Fruit fly (Drosophila melanogaster) whole organism, embryonic: Measurements from ENCODE around the gene CG1172.
A peak's percentile ranks its signal among the peaks of the same experiment; 100 is the strongest.

Source experiments
- ATbp ChIP-seq: fragments of 200-800 bp; sonication (Bioruptor generic); optimal IDR thresholded peaks from 2 replicates; lab custom pipeline; 2017; ENCODE audit warnings: missing biosample characterization, mild to moderate bottlenecking, missing genetic modification characterization, missing genetic modification reagents
- Atf6 ChIP-seq: fragments of 200-800 bp; sonication (Bioruptor generic); IDR thresholded peaks from 2 replicates; pipeline ENCODE4 v1.3.6; 2022; ENCODE audit warnings: missing biosample characterization, missing genetic modification characterization
- B-H1 ChIP-seq: fragments of 200-800 bp; sonication (Bioruptor generic); IDR thresholded peaks from 3 replicates; pipeline ENCODE4 v1.3.6; 2022; ENCODE audit warnings: missing biosample characterization, missing genetic modification characterization
- CG1024 ChIP-seq: fragments of 200-800 bp; sonication (Bioruptor generic); IDR thresholded peaks from 2 replicates; pipeline ENCODE4 v1.3.6; 2022; ENCODE audit warnings: missing biosample characterization, missing genetic modification characterization
- CG11456 ChIP-seq: fragments of 200-800 bp; sonication (Bioruptor generic); IDR thresholded peaks from 3 replicates; pipeline ENCODE4 v1.3.6; 2022; ENCODE audit warnings: missing biosample characterization, missing genetic modification characterization
- CG16779 ChIP-seq: fragments of 200-800 bp; sonication (Bioruptor generic); IDR thresholded peaks from 2 replicates; pipeline ENCODE4 v1.3.6; 2022; ENCODE audit warnings: missing biosample characterization, missing genetic modification characterization
- CG17612 ChIP-seq: fragments of 200-800 bp; sonication (Bioruptor generic); IDR thresholded peaks from 2 replicates; pipeline ENCODE4 v1.3.6; 2022; ENCODE audit warnings: missing biosample characterization, missing genetic modification characterization
- CG18011 ChIP-seq: fragments of 200-800 bp; sonication (Bioruptor generic); optimal IDR thresholded peaks from 2 replicates; lab custom pipeline; 2017; ENCODE audit warnings: missing biosample characterization, missing genetic modification characterization, mild to moderate bottlenecking, moderate library complexity, missing genotype
- CG2199 ChIP-seq: fragments of 200-800 bp; sonication (Bioruptor generic); IDR thresholded peaks from 3 replicates; pipeline ENCODE4 v1.3.6; 2022; ENCODE audit warnings: missing biosample characterization, missing genetic modification characterization
- CG2889 ChIP-seq: fragments of 200-800 bp; sonication (Bioruptor generic); IDR thresholded peaks from 3 replicates; pipeline ENCODE4 v1.3.6; 2022; ENCODE audit warnings: missing biosample characterization, missing genetic modification characterization
- CG33213 ChIP-seq: fragments of 200-800 bp; sonication (Bioruptor generic); optimal IDR thresholded peaks from 3 replicates; lab custom pipeline; 2016; ENCODE audit warnings: missing biosample characterization, missing genetic modification characterization
- CG34376 ChIP-seq: fragments of 200-800 bp; sonication (Bioruptor generic); optimal IDR thresholded peaks from 2 replicates; lab custom pipeline; 2018; ENCODE audit warnings: missing biosample characterization, mild to moderate bottlenecking, missing genetic modification characterization
- CG3838 ChIP-seq: fragments of 200-800 bp; sonication (Bioruptor generic); optimal IDR thresholded peaks from 3 replicates; lab custom pipeline; 2016; ENCODE audit warnings: missing biosample characterization, missing genetic modification characterization
- CG4328 ChIP-seq: fragments of 200-800 bp; sonication (Bioruptor generic); optimal IDR thresholded peaks from 3 replicates; lab custom pipeline; 2017; ENCODE audit warnings: missing biosample characterization, missing genetic modification reagents, missing genetic modification characterization
- CG5180 ChIP-seq: fragments of 200-800 bp; sonication (Bioruptor generic); optimal IDR thresholded peaks from 3 replicates; lab custom pipeline; 2017; ENCODE audit warnings: missing biosample characterization, missing genetic modification characterization, mild to moderate bottlenecking, moderate library complexity, missing genetic modification reagents
- CG6765 ChIP-seq: fragments of 200-800 bp; sonication (Bioruptor generic); optimal IDR thresholded peaks from 3 replicates; lab custom pipeline; 2017; ENCODE audit warnings: missing biosample characterization, mild to moderate bottlenecking, missing genetic modification characterization
- CG7556 ChIP-seq: fragments of 200-800 bp; sonication (Bioruptor generic); optimal IDR thresholded peaks from 2 replicates; lab custom pipeline; 2017; ENCODE audit warnings: missing biosample characterization, mild to moderate bottlenecking, missing genetic modification characterization
- CG7839 ChIP-seq: fragments of 200-800 bp; sonication (Bioruptor generic); optimal IDR thresholded peaks from 3 replicates; lab custom pipeline; 2018; ENCODE audit warnings: missing biosample characterization, mild to moderate bottlenecking, missing genetic modification characterization, moderate library complexity
- CG8388 ChIP-seq: fragments of 200-800 bp; sonication (Bioruptor generic); optimal IDR thresholded peaks from 2 replicates; lab custom pipeline; 2019; ENCODE audit warnings: missing biosample characterization, mild to moderate bottlenecking, missing genetic modification characterization, moderate library complexity
- CG9215 ChIP-seq: fragments of 200-800 bp; sonication (Bioruptor generic); IDR thresholded peaks from 2 replicates; pipeline ENCODE4 v1.3.6; 2022; ENCODE audit warnings: missing biosample characterization, missing genetic modification characterization
- D19A ChIP-seq: fragments of 200-800 bp; optimal IDR thresholded peaks from 3 replicates; lab custom pipeline; 2019; ENCODE audit warnings: missing biosample characterization, mild to moderate bottlenecking, missing genetic modification characterization, moderate library complexity
- Hmx ChIP-seq: fragments of 200-800 bp; sonication (Bioruptor generic); optimal IDR thresholded peaks from 2 replicates; lab custom pipeline; 2016; ENCODE audit warnings: missing biosample characterization, missing genetic modification characterization
- Hsf ChIP-seq: fragments of 200-800 bp; sonication (Bioruptor generic); optimal IDR thresholded peaks from 3 replicates; lab custom pipeline; 2016; ENCODE audit warnings: missing biosample characterization, missing genetic modification characterization
- MTF-1 ChIP-seq: fragments of 200-800 bp; sonication (Bioruptor generic); optimal IDR thresholded peaks from 2 replicates; lab custom pipeline; 2018; ENCODE audit warnings: missing biosample characterization, mild to moderate bottlenecking, missing genetic modification characterization, borderline replicate concordance
- NK7.1 ChIP-seq: fragments of 200-800 bp; sonication (Bioruptor generic); optimal IDR thresholded peaks from 3 replicates; lab custom pipeline; 2016; ENCODE audit warnings: missing biosample characterization, missing genetic modification characterization
- Stat92E ChIP-seq, 3 experiments: fragments of >200 bp in 2 of 3; fragments of 200-800 bp in 1 of 3; sonication (Bioruptor generic) in 1 of 3; optimal IDR thresholded peaks; 2 replicates each; lab custom pipeline; 2017 to 2019; ENCODE audit warnings: missing biosample characterization in 3 of 3, missing genetic modification characterization in 3 of 3, mild to moderate bottlenecking in 1 of 3, moderate library complexity in 1 of 3
- Xbp1 ChIP-seq: fragments of 200-800 bp; sonication (Bioruptor generic); optimal IDR thresholded peaks from 3 replicates; lab custom pipeline; 2016; ENCODE audit warnings: missing biosample characterization, mild to moderate bottlenecking, missing genetic modification characterization
- amos ChIP-seq: fragments of 200-800 bp; sonication (Bioruptor generic); IDR thresholded peaks from 2 replicates; pipeline ENCODE4 v1.3.6; 2022; ENCODE audit warnings: missing biosample characterization, missing genetic modification characterization; ENCODE audit not compliant: partially characterized antibody
- aop ChIP-seq: fragments of 200-800 bp; sonication (Bioruptor generic); IDR thresholded peaks from 2 replicates; pipeline ENCODE4 v1.3.6; 2022; ENCODE audit warnings: missing biosample characterization, missing genetic modification characterization
- az2 ChIP-seq: fragments of 200-800 bp; sonication (Bioruptor generic); optimal IDR thresholded peaks from 3 replicates; lab custom pipeline; 2016; ENCODE audit warnings: missing biosample characterization, missing genetic modification characterization
- cg ChIP-seq: fragments of 200-800 bp; sonication (Bioruptor generic); optimal IDR thresholded peaks from 3 replicates; lab custom pipeline; 2019; ENCODE audit warnings: missing biosample characterization, mild to moderate bottlenecking, missing genetic modification characterization, moderate library complexity
- chn ChIP-seq: fragments of 200-800 bp; sonication (Bioruptor generic); optimal IDR thresholded peaks from 2 replicates; lab custom pipeline; 2016; ENCODE audit warnings: missing biosample characterization, missing genetic modification characterization
- crol ChIP-seq: fragments of 200-800 bp; sonication (Bioruptor generic); IDR thresholded peaks from 2 replicates; pipeline ENCODE4 v1.3.6; 2022; ENCODE audit warnings: missing biosample characterization, missing genetic modification characterization
- kni ChIP-seq: fragments of 200-800 bp; sonication (Bioruptor generic); optimal IDR thresholded peaks from 3 replicates; lab custom pipeline; 2017; ENCODE audit warnings: mild to moderate bottlenecking, missing biosample characterization, missing genetic modification reagents, missing genetic modification characterization
- nerfin-1 ChIP-seq: fragments of 200-800 bp; sonication (Bioruptor generic); optimal IDR thresholded peaks from 3 replicates; lab custom pipeline; 2019; ENCODE audit warnings: missing biosample characterization, mild to moderate bottlenecking, missing genetic modification characterization, moderate library complexity
- nom ChIP-seq: fragments of 200-800 bp; sonication (Bioruptor generic); optimal IDR thresholded peaks from 2 replicates; lab custom pipeline; 2017; ENCODE audit warnings: missing biosample characterization, missing genetic modification characterization, mild to moderate bottlenecking, moderate library complexity, missing genetic modification reagents
- oc ChIP-seq: fragments of 200-800 bp; sonication (Bioruptor generic); optimal IDR thresholded peaks from 2 replicates; lab custom pipeline; 2018; ENCODE audit warnings: missing biosample characterization, mild to moderate bottlenecking, missing genetic modification characterization, moderate library complexity
- odd ChIP-seq: fragments of 200-800 bp; sonication (Bioruptor generic); optimal IDR thresholded peaks from 2 replicates; lab custom pipeline; 2017; ENCODE audit warnings: missing biosample characterization, mild to moderate bottlenecking, missing genetic modification characterization
- pan ChIP-seq, 4 experiments: fragments of >200 bp in 3 of 4; fragments of 200-800 bp in 1 of 4; sonication (Bioruptor generic) in 1 of 4; optimal IDR thresholded peaks in 3 of 4; IDR thresholded peaks in 1 of 4; 2 replicates each; pipeline versions ENCODE4 v1.3.6 to Lab custom; 2017 to 2022; ENCODE audit warnings: missing biosample characterization in 2 of 4, missing genetic modification characterization in 2 of 4, mixed read lengths in 1 of 4
- peb ChIP-seq: fragments of 200-800 bp; sonication (Bioruptor generic); IDR thresholded peaks from 2 replicates; pipeline ENCODE4 v1.3.6; 2022; ENCODE audit warnings: missing biosample characterization, missing genetic modification characterization
- sqz ChIP-seq: fragments of 200-800 bp; sonication (Bioruptor generic); optimal IDR thresholded peaks from 3 replicates; lab custom pipeline; 2018; ENCODE audit warnings: missing biosample characterization, mild to moderate bottlenecking, missing genetic modification characterization
- sug ChIP-seq: fragments of 200-800 bp; optimal IDR thresholded peaks from 2 replicates; lab custom pipeline; 2019; ENCODE audit warnings: missing biosample characterization, mild to moderate bottlenecking, missing genetic modification characterization, moderate library complexity
- tup ChIP-seq: fragments of 200-800 bp; sonication (Bioruptor generic); optimal IDR thresholded peaks from 2 replicates; lab custom pipeline; 2016; ENCODE audit warnings: missing biosample characterization, mild to moderate bottlenecking, missing genetic modification characterization, moderate library complexity
- vnd ChIP-seq: fragments of 200-800 bp; sonication (Bioruptor generic); IDR thresholded peaks from 3 replicates; pipeline ENCODE4 v1.3.6; 2022; ENCODE audit warnings: missing biosample characterization, missing genetic modification characterization; ENCODE audit not compliant: partially characterized antibody
- vvl ChIP-seq: fragments of 200-800 bp; sonication (Bioruptor generic); IDR thresholded peaks from 2 replicates; pipeline ENCODE4 v1.3.6; 2022; ENCODE audit warnings: missing biosample characterization, missing genetic modification characterization
- yki ChIP-seq: fragments of >200 bp; optimal IDR thresholded peaks from 3 replicates; lab custom pipeline; 2018
- zen2 ChIP-seq: fragments of 200-800 bp; sonication (Bioruptor generic); IDR thresholded peaks from 3 replicates; pipeline ENCODE4 v1.3.6; 2022; ENCODE audit warnings: missing biosample characterization, missing genetic modification characterization; ENCODE audit not compliant: partially characterized antibody
- zfh2 ChIP-seq: fragments of 200-800 bp; sonication (Bioruptor generic); optimal IDR thresholded peaks from 2 replicates; lab custom pipeline; 2016; ENCODE audit warnings: missing biosample characterization, missing genetic modification characterization

CG1172 gene

DNA sequence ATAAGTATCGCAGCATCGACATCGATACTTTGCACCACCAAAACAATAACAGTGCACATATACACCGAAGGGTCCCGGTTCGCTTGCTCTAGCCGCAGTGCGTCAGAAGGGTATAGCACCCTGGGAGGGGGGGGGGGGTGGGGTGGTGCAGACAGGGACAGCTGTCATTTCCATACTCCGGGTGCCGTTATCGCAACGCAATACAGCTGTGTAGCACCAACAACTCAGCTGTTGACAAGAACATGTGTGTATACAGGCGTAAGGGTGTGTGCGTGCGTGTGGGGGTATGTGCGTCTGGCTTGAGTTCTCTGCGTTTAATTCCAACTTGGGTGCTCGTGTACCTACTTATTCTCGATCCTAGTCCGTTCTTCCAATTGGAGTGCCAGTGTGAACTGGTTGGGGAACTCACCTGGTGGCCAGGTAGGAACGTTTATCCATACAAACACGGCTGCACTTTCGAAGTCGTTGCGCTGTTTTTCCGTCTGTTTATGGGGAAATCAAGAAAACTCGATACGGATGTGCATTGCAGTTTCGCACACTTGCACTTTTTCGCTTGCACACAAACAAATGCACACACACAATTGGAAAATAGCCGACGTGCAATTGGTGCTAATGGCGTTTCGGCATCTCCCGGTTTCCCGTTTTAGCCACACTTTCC, 26.1 kb upstream of the CG1172 start:
- TF ChIP-seq cg (peak; percentile 91), Stat92E (GFP tag; optimal IDR thresholded peaks at IDR 0.05; lab: Kevin White, UChicago) (no peak), vnd (GFP tag; lab: Robert Waterston, UW) (no peak), Atf6 (GFP tag; lab: Robert Waterston, UW) (0 out of 2 replicates have a peak, but pooled peaks have one; percentile 27), Hsf (no peak), CG8388 (GFP tag; lab: Kevin White, UChicago) (no peak), Hmx (GFP tag; lab: Kevin White, UChicago) (no peak), CG18011 (GFP tag; lab: Kevin White, UChicago) (no peak), vvl (GFP tag; lab: Robert Waterston, UW) (peak; percentile 12; the same call in 1 of the 2 replicates), CG33213 (GFP tag; lab: Kevin White, UChicago) (no peak), odd (no peak), CG4328 (GFP tag; lab: Kevin White, UChicago) (peak; percentile 53), peb (no peak), crol (GFP tag; lab: Robert Waterston, UW) (peak; percentile 98), CG2199 (peak; percentile 29; the same call in 1 of the 3 replicates), kni (GFP tag; lab: Kevin White, UChicago) (peak; percentile 83), NK7.1 (no peak), CG7556 (GFP tag; lab: Kevin White, UChicago) (peak; percentile 6), CG34376 (GFP tag; lab: Kevin White, UChicago) (peak; percentile 64), ATbp (GFP tag; lab: Kevin White, UChicago) (no peak), sug (tag; lab: Kevin White, UChicago) (peak; percentile 66), CG2889 (GFP tag; lab: Robert Waterston, UW) (no peak), aop (no peak), CG7839 (tag; lab: Kevin White, UChicago) (no peak), CG17612 (GFP tag; lab: Robert Waterston, UW) (no peak), CG9215 (GFP tag; lab: Robert Waterston, UW) (no peak), zfh2 (no peak), az2 (GFP tag; lab: Kevin White, UChicago) (no peak), CG5180 (GFP tag; lab: Kevin White, UChicago) (peak; percentile 0), nerfin-1 (peak; percentile 98), sqz (GFP tag; lab: Kevin White, UChicago) (peak; percentile 13), yki (lab: Kevin White, UChicago) (no peak), MTF-1 (GFP tag; lab: Kevin White, UChicago) (peak; percentile 28), D19A (peak; percentile 22), zen2 (GFP tag; lab: Robert Waterston, UW) (peak; percentile 52; the same call in 2 of the 3 replicates), oc (tag; lab: Kevin White, UChicago) (no peak), pan (optimal IDR thresholded peaks at IDR 0.05; lab: Kevin White, UChicago) (no peak), pan (GFP tag; optimal IDR thresholded peaks at IDR 0.05 in 1 of 2, IDR thresholded peaks at IDR 0.05 in 1 of 2) (peak in 1 of 2 experiments; percentile 15), nom (peak; percentile 60), Xbp1 (no peak), CG3838 (GFP tag; lab: Kevin White, UChicago) (no peak), B-H1 (no peak; the same call in 2 of the 3 replicates), CG6765 (peak; percentile 5), CG11456 (GFP tag; lab: Robert Waterston, UW) (peak; percentile 51; the same call in 1 of the 3 replicates), chn (GFP tag; lab: Kevin White, UChicago) (no peak), CG16779 (GFP tag; lab: Robert Waterston, UW) (no peak), tup (GFP tag; lab: Kevin White, UChicago) (no peak), CG1024 (GFP tag; lab: Robert Waterston, UW) (no peak), amos (GFP tag; lab: Robert Waterston, UW) (peak; percentile 24; the same call in 1 of the 2 replicates)
